Fruit fly (Drosophila melanogaster): ENCODE data around the gene Rev1.

Gene Rev1

DNA sequence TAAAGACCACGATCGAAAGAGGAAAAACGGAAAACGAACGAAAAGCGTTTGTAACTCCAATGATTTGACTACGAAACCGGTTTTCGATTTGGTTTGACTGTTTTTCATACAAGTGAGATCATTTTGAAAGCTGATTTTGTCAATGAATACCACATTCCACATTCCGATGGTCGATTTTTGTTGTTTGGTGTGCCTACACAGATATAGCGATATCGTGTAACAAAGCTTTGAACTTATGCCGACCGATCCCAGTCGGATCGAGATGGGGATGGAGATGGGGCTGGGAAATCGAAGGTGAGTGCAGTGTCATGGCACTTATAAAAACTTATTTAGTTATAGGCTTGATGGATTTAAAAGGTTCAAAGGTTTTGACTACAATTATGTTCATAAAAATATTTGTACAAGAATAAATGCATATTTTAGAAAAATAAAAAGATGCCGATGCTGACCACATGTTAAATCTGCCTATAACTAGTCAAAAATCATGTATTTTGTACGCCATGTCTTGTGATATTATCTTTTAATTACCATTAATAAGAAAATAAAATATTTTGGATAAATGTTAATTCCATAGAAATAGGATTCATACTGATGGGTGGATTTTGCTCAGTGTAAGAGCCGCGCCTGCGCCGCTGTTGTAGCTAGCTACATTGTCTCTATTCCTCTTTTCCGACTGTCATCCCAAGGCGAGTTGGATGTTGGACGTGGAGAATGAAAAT is 11.9 kb upstream of the Rev1 start (continued):
- TF ChIP-seq nerfin-2 (GFP tag; IDR thresholded peaks at IDR 0.05; ENCODE audit: partially characterized antibody) (no peak), CG9215 (GFP tag; IDR thresholded peaks at IDR 0.05) (0 out of 2 replicates have a peak, but pooled peaks have one; percentile 20), CG8089 (GFP tag; optimal IDR thresholded peaks at IDR 0.05) (no peak), Fer3 (tag; optimal IDR thresholded peaks at IDR 0.05) (peak; percentile 32), Lpt (GFP tag; optimal IDR thresholded peaks at IDR 0.05) (no peak), knrl (GFP tag; IDR thresholded peaks at IDR 0.05; ENCODE audit: partially characterized antibody) (no peak), CG8924 (tag; optimal IDR thresholded peaks at IDR 0.05) (peak; percentile 66), gro (GFP tag; optimal IDR thresholded peaks at IDR 0.05) (no peak), CG10274 (GFP tag; optimal IDR thresholded peaks at IDR 0.05) (no peak), luna (GFP tag; optimal IDR thresholded peaks at IDR 0.05) (no peak), CG8290 (GFP tag; optimal IDR thresholded peaks at IDR 0.05) (peak; percentile 3), CG8290 (tag; optimal IDR thresholded peaks at IDR 0.05) (no peak), sens (GFP tag) (peak; percentile 69), ab (GFP tag; optimal IDR thresholded peaks at IDR 0.05) (no peak), ro (GFP tag; IDR thresholded peaks at IDR 0.05) (peak; percentile 41; the same call in 1 of the 2 replicates), CG31441 (GFP tag; IDR thresholded peaks at IDR 0.05) (peak; percentile 84), CG10209 (GFP tag; optimal IDR thresholded peaks at IDR 0.05) (no peak), CG17802 (tag; optimal IDR thresholded peaks at IDR 0.05) (no peak), Dip3 (GFP tag; optimal IDR thresholded peaks at IDR 0.05) (no peak), bab2 (GFP tag; optimal IDR thresholded peaks at IDR 0.05) (no peak), Ets65A (GFP tag) (peak; percentile 84), CG4282 (GFP tag; optimal IDR thresholded peaks at IDR 0.05) (no peak), h (optimal IDR thresholded peaks at IDR 0.05) (no peak), CG10431 (GFP tag; optimal IDR thresholded peaks at IDR 0.05) (no peak), ERR (GFP tag; optimal IDR thresholded peaks at IDR 0.05) (no peak), Deaf1 (tag; optimal IDR thresholded peaks at IDR 0.05) (no peak), bbx (GFP tag; IDR thresholded peaks at IDR 0.05; ENCODE audit: partially characterized antibody) (no peak), yki (optimal IDR thresholded peaks at IDR 0.05) (no peak), CG8478 (optimal IDR thresholded peaks at IDR 0.05) (no peak), sna (GFP tag; IDR thresholded peaks at IDR 0.05; ENCODE audit: partially characterized antibody) (no peak), Mad (GFP tag; optimal IDR thresholded peaks at IDR 0.05) (no peak), ato (GFP tag; IDR thresholded peaks at IDR 0.05; ENCODE audit: partially characterized antibody) (no peak), nmo (GFP tag; optimal IDR thresholded peaks at IDR 0.05) (peak; percentile 76), CG12236 (GFP tag; optimal IDR thresholded peaks at IDR 0.05) (no peak), Blimp-1 (GFP tag; optimal IDR thresholded peaks at IDR 0.05) (peak; percentile 63), ind (GFP tag; optimal IDR thresholded peaks at IDR 0.05) (peak; percentile 37), bigmax (GFP tag; optimal IDR thresholded peaks at IDR 0.05) (no peak), wdn (GFP tag; IDR thresholded peaks at IDR 0.05) (no peak), Hr78 (GFP tag; optimal IDR thresholded peaks at IDR 0.05) (no peak), Dbx (GFP tag; IDR thresholded peaks at IDR 0.05) (no peak), CG11247 (GFP tag; IDR thresholded peaks at IDR 0.05) (no peak), cad (GFP tag; optimal IDR thresholded peaks at IDR 0.05) (no peak), Hand (GFP tag; optimal IDR thresholded peaks at IDR 0.05) (no peak), ash1 (GFP tag; optimal IDR thresholded peaks at IDR 0.05) (no peak), chif (GFP tag; optimal IDR thresholded peaks at IDR 0.05) (peak in 1 of 2 experiments; percentile 7), lbe (GFP tag; optimal IDR thresholded peaks at IDR 0.05) (no peak), CG11398 (GFP tag; optimal IDR thresholded peaks at IDR 0.05) (no peak), CG18011 (GFP tag; optimal IDR thresholded peaks at IDR 0.05) (peak; percentile 0), D (optimal IDR thresholded peaks at IDR 0.05) (no peak), D (GFP tag; optimal IDR thresholded peaks at IDR 0.05) (peak; percentile 54), CG5245 (GFP tag; optimal IDR thresholded peaks at IDR 0.05) (no peak), CG13775 (GFP tag; optimal IDR thresholded peaks at IDR 0.05) (peak; percentile 58)
